Fruit fly (Drosophila melanogaster) S2 (cell line): ENCODE measurements around the gene Or98b.

ENCODE experiments used
- CG8478 ChIP-seq: fragments of >200 bp; optimal IDR thresholded peaks from 2 replicates; lab custom pipeline; 2018
- CTCF ChIP-seq, 2 experiments: fragments of >200 bp; optimal IDR thresholded peaks; 2 replicates each; lab custom pipeline; 2018

Gene Or98b

DNA sequence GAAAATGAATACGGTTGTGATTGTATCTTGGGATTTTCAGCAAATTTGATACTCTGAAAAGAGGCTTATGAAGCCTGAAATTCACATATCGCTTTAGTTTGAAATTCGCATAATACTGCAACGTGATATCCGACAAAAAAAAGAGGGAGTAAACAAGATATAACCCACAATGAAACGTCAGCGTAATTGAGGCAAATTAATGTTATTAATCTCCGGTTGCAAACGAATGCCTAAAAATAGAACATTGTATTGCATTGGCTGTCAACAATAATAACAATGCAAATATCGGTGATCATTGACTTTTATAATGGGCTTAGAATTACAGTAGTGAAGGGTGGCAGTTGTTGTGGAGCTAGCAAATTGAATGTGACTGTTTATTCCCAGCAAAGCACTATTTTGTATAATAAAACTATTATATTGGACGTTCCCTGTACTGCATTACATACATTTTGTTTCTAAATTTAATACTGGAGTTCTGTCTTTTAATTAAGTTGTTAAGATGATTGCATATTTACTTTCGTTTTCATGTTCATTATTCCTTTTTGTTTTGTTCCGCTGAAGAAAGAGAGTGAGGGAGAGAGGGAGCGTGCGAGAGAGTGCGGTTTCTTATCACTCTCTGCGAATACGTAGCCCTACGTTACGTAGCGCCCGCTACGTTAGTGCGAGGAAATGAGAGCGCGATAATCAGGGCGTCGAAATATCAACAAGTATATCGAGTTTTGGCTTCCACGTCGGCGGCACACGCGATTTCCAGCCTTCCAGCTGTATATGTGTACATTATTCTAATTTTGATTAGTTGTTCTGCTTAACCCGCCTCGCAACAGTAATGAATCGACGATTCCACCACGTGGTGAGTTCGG is 21.5 kb upstream of the Or98b start:
- TF ChIP-seq CTCF (optimal IDR thresholded peaks at IDR 0.05; lab: Kevin White, UChicago) (no peak), CG8478 (lab: Kevin White, UChicago) (no peak)

- TF ChIP-seq CTCF (optimal IDR thresholded peaks at IDR 0.05; lab: Kevin White, UChicago) (no peak), CG8478 (lab: Kevin White, UChicago) (no peak)
These were observed 20.9 kb upstream of the Or98b start for dm6 chr3R:28331126-28331490.

dm6 chr3R:28332137-28332671 is 19.8 kb upstream of the Or98b start:
- TF ChIP-seq CTCF (optimal IDR thresholded peaks at IDR 0.05; lab: Kevin White, UChicago) = no peak
- TF ChIP-seq CG8478 (lab: Kevin White, UChicago) = no peak

DNA sequence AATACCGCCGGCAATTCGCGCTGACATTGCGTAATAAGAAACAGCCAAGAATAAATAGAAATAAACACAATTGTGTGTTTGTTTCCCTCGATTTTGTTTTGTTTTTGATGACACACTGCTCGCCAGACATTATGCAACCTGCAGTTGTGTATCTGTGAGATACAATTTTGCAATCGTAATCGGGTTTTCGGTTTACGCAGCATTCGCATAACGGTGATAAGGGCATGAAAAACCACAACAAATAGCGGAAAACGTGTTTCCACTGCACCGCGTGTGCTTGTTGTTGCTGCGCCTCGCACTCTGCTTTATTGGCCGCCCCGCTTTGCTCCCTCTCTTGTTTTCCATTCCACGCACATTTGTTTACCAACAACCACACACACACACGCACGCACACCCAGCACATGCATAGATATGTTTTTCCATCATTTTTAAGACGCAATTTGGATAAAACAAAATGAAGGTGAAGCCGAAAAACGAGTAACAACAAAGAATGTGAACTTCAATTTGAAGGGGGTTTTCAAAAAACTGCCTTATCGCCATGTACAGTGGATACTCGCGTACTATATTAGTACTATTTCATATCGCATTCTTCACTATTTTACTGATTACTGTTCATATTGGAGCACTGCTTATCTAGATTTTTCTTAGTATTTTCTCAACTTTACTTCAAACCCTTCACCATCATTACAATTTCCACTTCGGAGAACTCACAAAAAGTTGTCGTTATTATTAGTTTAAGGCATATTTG is 19.2 kb upstream of the Or98b start:
- TF ChIP-seq CG8478 (lab: Kevin White, UChicago) (no peak), CTCF (optimal IDR thresholded peaks at IDR 0.05; lab: Kevin White, UChicago) (no peak)

dm6 chr3R:28335462-28335998 is 16.5 kb upstream of the Or98b start:
- no peak for TF ChIP-seq CG8478 (lab: Kevin White, UChicago)
- peak; percentile 3 to 52 for TF ChIP-seq CTCF (optimal IDR thresholded peaks at IDR 0.05; lab: Kevin White, UChicago)

DNA sequence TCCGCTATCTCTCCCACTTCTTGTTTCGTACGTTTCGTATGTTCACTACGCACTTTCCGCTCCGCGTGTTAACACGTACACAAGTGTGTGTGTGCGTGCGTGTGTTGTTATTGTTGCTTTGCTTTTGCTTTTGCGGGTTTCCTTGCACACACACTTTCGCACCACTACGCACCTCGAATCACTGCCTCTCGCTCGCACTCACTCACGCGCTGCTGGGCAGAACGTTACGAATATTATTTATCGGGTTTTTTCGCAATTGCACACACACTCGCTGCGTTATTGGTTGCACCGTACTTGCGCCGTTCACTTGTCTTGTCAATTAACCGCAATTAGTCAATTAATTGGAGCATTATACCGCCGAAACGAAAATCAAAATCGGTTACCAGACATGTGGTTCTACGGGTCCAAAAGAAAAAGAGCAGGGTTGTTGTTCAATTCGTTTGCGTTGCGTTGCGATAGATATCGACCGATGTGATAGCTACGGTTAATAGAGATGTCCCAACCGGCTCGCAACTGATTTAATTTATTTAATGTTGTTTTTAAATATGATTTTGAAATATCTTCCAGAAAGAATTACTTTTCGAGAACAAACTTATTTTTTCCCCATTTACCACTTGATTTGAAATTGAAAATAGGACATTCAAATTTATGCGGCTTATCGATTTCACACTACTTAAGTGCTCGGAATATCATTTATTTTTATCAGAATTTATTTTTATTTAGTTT is 15.8 kb upstream of the Or98b start, which contains the start of gene larp:
larp (minus strand) TSS at position 395 of the 726 bp plus-strand sequence.
- TF ChIP-seq CG8478 (lab: Kevin White, UChicago) (no peak), CTCF (optimal IDR thresholded peaks at IDR 0.05; lab: Kevin White, UChicago) (peak in 1 of 2 experiments; percentile 19)

- TF ChIP-seq CG8478 (lab: Kevin White, UChicago) = no peak
- peak in 1 of 2 experiments; percentile 29 for TF ChIP-seq CTCF (optimal IDR thresholded peaks at IDR 0.05; lab: Kevin White, UChicago)
These were observed 12.1 kb upstream of the Or98b start, which contains the start of the genes Gfat2 and Moca-cyp for dm6 chr3R:28339654-28340605. Gene Gfat2, minus strand, starts transcription at chr3R:28339765. Gene Moca-cyp, plus strand, starts transcription at chr3R:28340334.

dm6 chr3R:28340606-28340999 is 11.4 kb upstream of the Or98b start:
- TF ChIP-seq CTCF (optimal IDR thresholded peaks at IDR 0.05; lab: Kevin White, UChicago) (no peak), CG8478 (lab: Kevin White, UChicago) (no peak)

dm6 chr3R:28345287-28345686 is 6.8 kb upstream of the Or98b start:
- TF ChIP-seq CG8478 (lab: Kevin White, UChicago) = no peak
- TF ChIP-seq CTCF (optimal IDR thresholded peaks at IDR 0.05; lab: Kevin White, UChicago) = peak; percentile 95 to 96

DNA sequence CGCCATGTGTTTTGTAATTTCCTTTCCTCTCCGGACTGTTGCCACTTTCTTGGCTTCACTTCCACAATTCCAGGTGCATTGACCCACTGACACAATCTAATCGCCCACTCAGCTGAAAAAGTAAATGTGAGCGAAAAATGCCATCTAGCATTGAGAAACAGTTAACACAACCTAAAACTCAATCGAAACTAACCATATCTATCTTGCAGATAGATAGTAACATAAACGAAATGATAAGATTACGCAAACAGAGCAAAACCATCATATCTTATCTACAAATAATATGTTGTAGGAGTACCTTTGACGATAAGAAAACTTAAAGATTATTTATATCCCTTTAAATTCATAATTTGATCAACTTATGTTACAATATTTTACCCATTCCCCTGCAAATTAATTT is 7.6 kb downstream of the Or98b start:
- TF ChIP-seq CTCF (optimal IDR thresholded peaks at IDR 0.05; lab: Kevin White, UChicago) = no peak
- no peak for TF ChIP-seq CG8478 (lab: Kevin White, UChicago)

DNA sequence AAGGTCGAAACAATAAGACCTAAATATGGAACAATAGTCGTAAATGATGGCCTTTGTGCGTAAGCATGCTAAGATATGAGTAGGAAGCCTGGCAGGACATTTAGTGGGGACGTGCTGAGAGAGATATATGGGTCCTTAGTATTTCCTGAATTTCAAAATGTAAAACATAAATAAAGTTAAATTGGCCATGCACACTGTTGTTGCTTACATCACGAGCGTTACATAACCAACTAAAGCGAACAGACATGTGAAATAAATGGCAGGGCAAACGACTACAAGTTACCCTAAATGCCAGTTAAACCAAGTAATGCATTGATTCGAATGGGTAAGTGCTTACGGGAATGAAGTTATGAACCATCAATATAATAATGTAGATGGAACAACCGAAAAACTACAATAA is 23.7 kb downstream of the Or98b start:
- TF ChIP-seq CG8478 (lab: Kevin White, UChicago) (no peak), CTCF (optimal IDR thresholded peaks at IDR 0.05; lab: Kevin White, UChicago) (no peak)

DNA sequence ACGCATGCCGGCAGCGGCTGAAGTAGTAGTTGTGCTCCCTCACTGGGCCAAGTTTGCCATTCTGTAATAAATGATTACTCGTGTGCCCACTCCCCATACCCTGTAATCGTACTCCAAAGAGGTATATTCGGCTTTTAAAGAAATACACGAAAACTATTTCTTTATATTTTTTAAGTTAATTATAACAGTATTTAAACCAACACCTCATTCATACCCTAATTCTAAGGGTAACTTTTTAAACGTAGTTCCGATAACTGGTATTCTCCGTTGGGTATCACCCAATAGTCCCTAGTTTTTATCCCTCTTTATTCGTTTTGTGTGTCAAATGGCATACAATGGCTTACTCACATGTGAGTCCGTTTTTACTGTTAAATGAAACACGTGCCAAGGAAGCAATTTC is 25.6 kb downstream of the Or98b start:
- no peak for TF ChIP-seq CG8478 (lab: Kevin White, UChicago)
- TF ChIP-seq CTCF (optimal IDR thresholded peaks at IDR 0.05; lab: Kevin White, UChicago) = no peak

dm6 chr3R:28389864-28390263 is 37.8 kb downstream of the Or98b start:
- TF ChIP-seq CTCF (optimal IDR thresholded peaks at IDR 0.05; lab: Kevin White, UChicago) = no peak
